Fruit fly (Drosophila melanogaster): ENCODE results near the gene RecQ5.

The RecQ5 gene

DNA sequence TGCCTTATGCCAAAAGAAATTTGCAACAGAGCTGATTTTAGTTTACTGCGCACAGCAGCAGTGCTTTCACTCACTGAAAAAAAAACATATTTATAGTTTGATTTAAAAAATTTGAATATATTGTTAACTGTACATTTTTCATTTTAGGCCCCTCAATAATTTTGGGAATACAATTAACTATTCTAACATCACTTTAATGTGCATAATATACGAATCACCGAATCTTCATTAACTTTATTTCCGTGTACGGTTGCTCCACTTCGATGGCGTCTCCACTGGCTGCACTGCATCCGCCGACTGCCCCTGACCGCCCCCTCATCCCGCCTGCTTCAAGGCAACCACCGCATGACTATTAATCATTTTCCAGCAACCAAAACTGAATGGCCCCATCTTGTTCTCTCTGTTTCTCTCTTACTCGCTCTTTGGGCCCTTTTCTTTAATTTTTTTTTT, 4.9 kb upstream of the RecQ5 start (continued):
- TF ChIP-seq CG2199 (GFP tag; IDR thresholded peaks at IDR 0.05) (0 out of 3 replicates have a peak, but pooled peaks have one; percentile 43), CG1603 (tag; optimal IDR thresholded peaks at IDR 0.05) (peak; percentile 42), Antp (GFP tag; optimal IDR thresholded peaks at IDR 0.05) (no peak), CG18011 (GFP tag; optimal IDR thresholded peaks at IDR 0.05) (no peak), abd-A (tag; optimal IDR thresholded peaks at IDR 0.05) (no peak), CG31365 (tag; optimal IDR thresholded peaks at IDR 0.05) (no peak), Dfd (GFP tag; optimal IDR thresholded peaks at IDR 0.05) (no peak), CG10979 (tag; optimal IDR thresholded peaks at IDR 0.05) (peak; percentile 17), Deaf1 (tag; optimal IDR thresholded peaks at IDR 0.05) (no peak), br (optimal IDR thresholded peaks at IDR 0.05) (no peak), CG7839 (tag; optimal IDR thresholded peaks at IDR 0.05) (peak; percentile 6), CG10543 (GFP tag; optimal IDR thresholded peaks at IDR 0.05) (no peak), CG6791 (GFP tag; IDR thresholded peaks at IDR 0.05; ENCODE audit: partially characterized antibody) (no peak), jumu (GFP tag; optimal IDR thresholded peaks at IDR 0.05) (no peak), CG14710 (tag; optimal IDR thresholded peaks at IDR 0.05) (no peak), zfh2 (GFP tag; optimal IDR thresholded peaks at IDR 0.05) (no peak), Eip74EF (GFP tag; optimal IDR thresholded peaks at IDR 0.05) (no peak), Elba2 (GFP tag; optimal IDR thresholded peaks at IDR 0.05) (no peak), Lpt (GFP tag; optimal IDR thresholded peaks at IDR 0.05) (no peak), cato (GFP tag; optimal IDR thresholded peaks at IDR 0.05; ENCODE audit: borderline replicate concordance) (no peak), ab (GFP tag; optimal IDR thresholded peaks at IDR 0.05) (no peak), Sox100B (GFP tag; optimal IDR thresholded peaks at IDR 0.05) (no peak), ci (GFP tag; IDR thresholded peaks at IDR 0.05) (0 out of 3 replicates have a peak, but pooled peaks have one; percentile 15), dmrt99B (tag; optimal IDR thresholded peaks at IDR 0.05) (peak; percentile 19), sens (GFP tag) (peak; percentile 70), fd96Cb (tag; optimal IDR thresholded peaks at IDR 0.05) (peak; percentile 12), CG4730 (GFP tag; IDR thresholded peaks at IDR 0.05) (0 out of 2 replicates have a peak, but pooled peaks have one; percentile 19), wdn (GFP tag; IDR thresholded peaks at IDR 0.05) (no peak), oc (tag; optimal IDR thresholded peaks at IDR 0.05) (no peak), tin (GFP tag; optimal IDR thresholded peaks at IDR 0.05) (no peak), D19B (GFP tag; optimal IDR thresholded peaks at IDR 0.05) (no peak), vfl (GFP tag; optimal IDR thresholded peaks at IDR 0.05) (no peak), CG5953 (GFP tag; IDR thresholded peaks at IDR 0.05) (no peak), ind (GFP tag; optimal IDR thresholded peaks at IDR 0.05) (no peak), fu2 (GFP tag; optimal IDR thresholded peaks at IDR 0.05) (no peak), Mrtf (GFP tag; IDR thresholded peaks at IDR 0.05) (no peak), CG9817 (tag; optimal IDR thresholded peaks at IDR 0.05) (no peak), fru (optimal IDR thresholded peaks at IDR 0.05) (no peak), dysf (GFP tag; IDR thresholded peaks at IDR 0.05) (peak; percentile 39; the same call in 1 of the 3 replicates), CG6689 (GFP tag; IDR thresholded peaks at IDR 0.05) (no peak), ro (GFP tag; IDR thresholded peaks at IDR 0.05) (0 out of 2 replicates have a peak, but pooled peaks have one; percentile 12), lbe (GFP tag; optimal IDR thresholded peaks at IDR 0.05) (peak; percentile 76), odd (GFP tag; optimal IDR thresholded peaks at IDR 0.05) (no peak), stc (GFP tag; IDR thresholded peaks at IDR 0.05) (peak; percentile 11; the same call in 1 of the 2 replicates), CG2712 (tag; optimal IDR thresholded peaks at IDR 0.05) (no peak), Jarid2 (GFP tag; optimal IDR thresholded peaks at IDR 0.05) (no peak), en (GFP tag; optimal IDR thresholded peaks at IDR 0.05) (no peak), gem (tag; optimal IDR thresholded peaks at IDR 0.05) (peak; percentile 29), CG4617 (GFP tag; optimal IDR thresholded peaks at IDR 0.05; ENCODE audit: borderline replicate concordance) (no peak), CG8281 (tag; optimal IDR thresholded peaks at IDR 0.05) (no peak), chn (GFP tag; optimal IDR thresholded peaks at IDR 0.05) (no peak), jigr1 (GFP tag; IDR thresholded peaks at IDR 0.05) (no peak)
